Worm (Caenorhabditis elegans) whole organism, L4/young adult: ENCODE measurements around the gene ttc-39B.

Source experiments
- W03F9.2 ChIP-seq: fragments of 150-350 bp; optimal IDR thresholded peaks from 2 replicates; lab custom pipeline; 2014; ENCODE audit warnings: missing biosample characterization, missing genetic modification characterization
- dao-5 ChIP-seq: sonication (generic microtip); optimal IDR thresholded peaks from 2 replicates; lab custom pipeline; 2016; ENCODE audit warnings: missing genotype, missing genetic modification characterization, moderate library complexity, missing compliant biosample characterization
- him-1 ChIP-seq: sonication (generic microtip); optimal IDR thresholded peaks from 2 replicates; lab custom pipeline; 2016; ENCODE audit warnings: missing genotype, missing genetic modification reagents, missing genetic modification characterization, missing compliant biosample characterization

ttc-39B gene

ce11 chrII:6355396-6356346 lies 21.9 kb upstream of the ttc-39B start, which contains the start of gene C32D5.11:
Gene C32D5.11, minus strand, starts transcription at chrII:6355446.
- TF ChIP-seq dao-5 (tag; lab: Kevin White, UChicago), result no peak
- peak; percentile 73 for TF ChIP-seq W03F9.2 (tag; lab: Kevin White, UChicago)

ce11 chrII:6351887-6352286 lies 18.1 kb upstream of the ttc-39B start, which contains the start of gene C32D5.10:
Gene C32D5.10, minus strand, starts transcription at chrII:6351987.
- no peak for TF ChIP-seq W03F9.2 (tag; lab: Kevin White, UChicago)
- no peak for TF ChIP-seq him-1 (tag; lab: Kevin White, UChicago)
- no peak for TF ChIP-seq dao-5 (tag; lab: Kevin White, UChicago)

- TF ChIP-seq W03F9.2 (tag; lab: Kevin White, UChicago), result no peak
- TF ChIP-seq dao-5 (tag; lab: Kevin White, UChicago), result no peak
- TF ChIP-seq him-1 (tag; lab: Kevin White, UChicago), result no peak
Measured at ce11 chrII:6349968-6350367, 16.2 kb upstream of the ttc-39B start.

- peak; percentile 66 for TF ChIP-seq W03F9.2 (tag; lab: Kevin White, UChicago)
- peak; percentile 18 for TF ChIP-seq him-1 (tag; lab: Kevin White, UChicago)
- TF ChIP-seq dao-5 (tag; lab: Kevin White, UChicago), result peak; percentile 78
Measured at ce11 chrII:6348360-6348759, 14.6 kb upstream of the ttc-39B start.

- TF ChIP-seq W03F9.2 (tag; lab: Kevin White, UChicago) (no peak), him-1 (tag; lab: Kevin White, UChicago) (no peak), dao-5 (tag; lab: Kevin White, UChicago) (no peak)
Measured at ce11 chrII:6347341-6348118, 13.7 kb upstream of the ttc-39B start, which contains the start of gene lgg-1. Gene lgg-1, minus strand, starts transcription at chrII:6347719.

ce11 chrII:6346551-6347079 lies 12.8 kb upstream of the ttc-39B start:
- TF ChIP-seq him-1 (tag; lab: Kevin White, UChicago) (no peak), dao-5 (tag; lab: Kevin White, UChicago) (no peak), W03F9.2 (tag; lab: Kevin White, UChicago) (no peak)

- no peak for TF ChIP-seq him-1 (tag; lab: Kevin White, UChicago)
- no peak for TF ChIP-seq dao-5 (tag; lab: Kevin White, UChicago)
- no peak for TF ChIP-seq W03F9.2 (tag; lab: Kevin White, UChicago)
Measured at ce11 chrII:6345195-6346158, 11.7 kb upstream of the ttc-39B start, which contains the start of gene C32D5.8. Gene C32D5.8, minus strand, starts transcription at chrII:6345964.

- TF ChIP-seq dao-5 (tag; lab: Kevin White, UChicago) (no peak), him-1 (tag; lab: Kevin White, UChicago) (no peak), W03F9.2 (tag; lab: Kevin White, UChicago) (no peak)
Measured at ce11 chrII:6344513-6344912, 10.7 kb upstream of the ttc-39B start.

- TF ChIP-seq W03F9.2 (tag; lab: Kevin White, UChicago) (no peak), him-1 (tag; lab: Kevin White, UChicago) (no peak), dao-5 (tag; lab: Kevin White, UChicago) (no peak)
Measured at ce11 chrII:6343893-6344292, 10.1 kb upstream of the ttc-39B start, which contains the start of gene txt-18. Gene txt-18, plus strand, starts transcription at chrII:6344072.

ce11 chrII:6342455-6342854 lies 8.7 kb upstream of the ttc-39B start:
- TF ChIP-seq dao-5 (tag; lab: Kevin White, UChicago) (no peak), him-1 (tag; lab: Kevin White, UChicago) (no peak), W03F9.2 (tag; lab: Kevin White, UChicago) (no peak)

- no peak for TF ChIP-seq W03F9.2 (tag; lab: Kevin White, UChicago)
Measured at ce11 chrII:6341076-6341475, 7.3 kb upstream of the ttc-39B start.

- TF ChIP-seq him-1 (tag; lab: Kevin White, UChicago) (no peak), W03F9.2 (tag; lab: Kevin White, UChicago) (no peak), dao-5 (tag; lab: Kevin White, UChicago) (no peak)
Measured at ce11 chrII:6339948-6340347, 6.2 kb upstream of the ttc-39B start, which contains the start of gene C32D5.7. Gene C32D5.7, minus strand, starts transcription at chrII:6340048.
